1 fruit fly cellular context compared by ENCODE assay signal in genomic region chr2L:1125437-1125836, dm6.
TF ChIP-seq lines count a peak whose summit lies in the region.

No protein-coding gene starts in this region.

TF ChIP-seq in whole organism, embryonic, 481 proteins besides CTCF, POLR2A, EP300 and RAD21 (continued from another document and continues in another):
- TF ChIP-seq CG13287 (GFP tag; IDR thresholded peaks at IDR 0.05; lab: Robert Waterston, UW; ENCODE audit: partially characterized antibody) (no peak; the same call in 1 of the 2 replicates), CHES-1-like (GFP tag; optimal IDR thresholded peaks at IDR 0.05; lab: Kevin White, UChicago) (no peak), ase (GFP tag; IDR thresholded peaks at IDR 0.05; lab: Robert Waterston, UW) (no peak), Med (GFP tag; lab: Kevin White, UChicago) (peak; percentile 73), D19A (tag; optimal IDR thresholded peaks at IDR 0.05; lab: Kevin White, UChicago) (no peak), CG43689 (GFP tag; IDR thresholded peaks at IDR 0.05; lab: Robert Waterston, UW) (no peak), CkIIα-i1 (GFP tag; IDR thresholded peaks at IDR 0.05; lab: Robert Waterston, UW) (no peak), PHDP (tag; optimal IDR thresholded peaks at IDR 0.05; lab: Kevin White, UChicago) (peak; percentile 8), tio (GFP tag; optimal IDR thresholded peaks at IDR 0.05; lab: Kevin White, UChicago) (no peak), exex (tag; optimal IDR thresholded peaks at IDR 0.05; lab: Kevin White, UChicago) (peak; percentile 53), CG11456 (GFP tag; IDR thresholded peaks at IDR 0.05; lab: Robert Waterston, UW) (no peak), E2f2 (GFP tag; IDR thresholded peaks at IDR 0.05; lab: Robert Waterston, UW) (no peak), Dip3 (GFP tag; optimal IDR thresholded peaks at IDR 0.05; lab: Kevin White, UChicago) (no peak), jigr1 (GFP tag; IDR thresholded peaks at IDR 0.05; lab: Robert Waterston, UW) (no peak), MTF-1 (GFP tag; optimal IDR thresholded peaks at IDR 0.05; lab: Kevin White, UChicago; ENCODE audit: borderline replicate concordance) (no peak), CG14441 (GFP tag; IDR thresholded peaks at IDR 0.05; lab: Robert Waterston, UW) (no peak), CG17829 (tag; optimal IDR thresholded peaks at IDR 0.05; lab: Kevin White, UChicago) (no peak), CG14710 (tag; optimal IDR thresholded peaks at IDR 0.05; lab: Kevin White, UChicago) (no peak), ato (GFP tag; IDR thresholded peaks at IDR 0.05; lab: Robert Waterston, UW; ENCODE audit: partially characterized antibody) (no peak), Abd-B (GFP tag; optimal IDR thresholded peaks at IDR 0.05; lab: Kevin White, UChicago) (no peak), sc (optimal IDR thresholded peaks at IDR 0.05; lab: Kevin White, UChicago) (no peak), sc (GFP tag; optimal IDR thresholded peaks at IDR 0.05; lab: Kevin White, UChicago) (no peak), pzg (GFP tag; optimal IDR thresholded peaks at IDR 0.05; lab: Kevin White, UChicago) (no peak), ind (GFP tag; optimal IDR thresholded peaks at IDR 0.05; lab: Kevin White, UChicago) (no peak), pan (optimal IDR thresholded peaks at IDR 0.05; lab: Kevin White, UChicago) (no peak), pan (GFP tag; optimal IDR thresholded peaks at IDR 0.05 in 1 of 2, IDR thresholded peaks at IDR 0.05 in 1 of 2) (no peak), Drgx (GFP tag; IDR thresholded peaks at IDR 0.05; lab: Robert Waterston, UW) (0 out of 2 replicates have a peak, but pooled peaks have one; percentile 16), mam (GFP tag; optimal IDR thresholded peaks at IDR 0.05; lab: Kevin White, UChicago) (no peak), gt (GFP tag; IDR thresholded peaks at IDR 0.05; lab: Robert Waterston, UW) (no peak), dmrt11E (tag; optimal IDR thresholded peaks at IDR 0.05; lab: Kevin White, UChicago) (no peak), sr (GFP tag; IDR thresholded peaks at IDR 0.05; lab: Robert Waterston, UW) (no peak), btn (GFP tag; optimal IDR thresholded peaks at IDR 0.05; lab: Kevin White, UChicago) (no peak), vnd (GFP tag; IDR thresholded peaks at IDR 0.05; lab: Robert Waterston, UW; ENCODE audit: partially characterized antibody) (no peak), CG18011 (GFP tag; optimal IDR thresholded peaks at IDR 0.05; lab: Kevin White, UChicago) (no peak), Hey (tag; optimal IDR thresholded peaks at IDR 0.05; lab: Kevin White, UChicago) (no peak), CG4617 (GFP tag; optimal IDR thresholded peaks at IDR 0.05; lab: Kevin White, UChicago; ENCODE audit: borderline replicate concordance) (no peak), Lpt (GFP tag; optimal IDR thresholded peaks at IDR 0.05; lab: Kevin White, UChicago) (no peak), yki (optimal IDR thresholded peaks at IDR 0.05; lab: Kevin White, UChicago) (no peak), CG3726 (GFP tag; IDR thresholded peaks at IDR 0.05; lab: Robert Waterston, UW) (no peak), CG1832 (GFP tag; optimal IDR thresholded peaks at IDR 0.05; lab: Kevin White, UChicago) (no peak), CG5245 (GFP tag; optimal IDR thresholded peaks at IDR 0.05; lab: Kevin White, UChicago) (no peak), Side (GFP tag; optimal IDR thresholded peaks at IDR 0.05; lab: Kevin White, UChicago) (no peak), CG14965 (GFP tag; optimal IDR thresholded peaks at IDR 0.05; lab: Kevin White, UChicago; ENCODE audit: borderline replicate concordance) (no peak), Mes4 (GFP tag; optimal IDR thresholded peaks at IDR 0.05; lab: Kevin White, UChicago) (no peak), salm (tag; optimal IDR thresholded peaks at IDR 0.05; lab: Kevin White, UChicago) (no peak), peb (GFP tag; IDR thresholded peaks at IDR 0.05; lab: Robert Waterston, UW) (no peak), hth (optimal IDR thresholded peaks at IDR 0.05; lab: Kevin White, UChicago) (no peak), CG11504 (tag; optimal IDR thresholded peaks at IDR 0.05; lab: Kevin White, UChicago) (no peak), CG32772 (GFP tag; IDR thresholded peaks at IDR 0.05; lab: Robert Waterston, UW) (no peak), CG7786 (GFP tag; optimal IDR thresholded peaks at IDR 0.05; lab: Kevin White, UChicago) (no peak), B-H2 (GFP tag; optimal IDR thresholded peaks at IDR 0.05; lab: Kevin White, UChicago) (peak; percentile 58), CG2712 (tag; optimal IDR thresholded peaks at IDR 0.05; lab: Kevin White, UChicago) (no peak), CG9437 (GFP tag; optimal IDR thresholded peaks at IDR 0.05; lab: Kevin White, UChicago) (no peak), CG8281 (tag; optimal IDR thresholded peaks at IDR 0.05; lab: Kevin White, UChicago) (peak; percentile 99), bbx (GFP tag; IDR thresholded peaks at IDR 0.05; lab: Robert Waterston, UW; ENCODE audit: partially characterized antibody) (no peak), Opbp (GFP tag; IDR thresholded peaks at IDR 0.05; lab: Robert Waterston, UW; ENCODE audit: partially characterized antibody) (no peak), kay (GFP tag; optimal IDR thresholded peaks at IDR 0.05; lab: Kevin White, UChicago) (no peak), CG16779 (GFP tag; IDR thresholded peaks at IDR 0.05; lab: Robert Waterston, UW) (no peak), aop (GFP tag; IDR thresholded peaks at IDR 0.05; lab: Robert Waterston, UW) (no peak), shn (GFP tag; optimal IDR thresholded peaks at IDR 0.05; lab: Kevin White, UChicago) (no peak), h (optimal IDR thresholded peaks at IDR 0.05; lab: Kevin White, UChicago) (no peak), Taf1 (GFP tag; IDR thresholded peaks at IDR 0.05; lab: Robert Waterston, UW) (no peak), lmd (GFP tag; IDR thresholded peaks at IDR 0.05; lab: Robert Waterston, UW) (no peak), HHEX (GFP tag; optimal IDR thresholded peaks at IDR 0.05; lab: Kevin White, UChicago) (peak; percentile 44), CG4707 (GFP tag; optimal IDR thresholded peaks at IDR 0.05; lab: Kevin White, UChicago) (no peak), CG17361 (GFP tag; IDR thresholded peaks at IDR 0.05; lab: Robert Waterston, UW) (no peak), CG9932 (GFP tag; IDR thresholded peaks at IDR 0.05; lab: Robert Waterston, UW) (no peak), gcm2 (GFP tag; optimal IDR thresholded peaks at IDR 0.05; lab: Kevin White, UChicago) (no peak), CG5953 (GFP tag; IDR thresholded peaks at IDR 0.05; lab: Robert Waterston, UW) (no peak), CG33557 (GFP tag; optimal IDR thresholded peaks at IDR 0.05; lab: Kevin White, UChicago) (no peak), Oaz (GFP tag; IDR thresholded peaks at IDR 0.05; lab: Robert Waterston, UW) (no peak), CG8765 (GFP tag; IDR thresholded peaks at IDR 0.05; lab: Robert Waterston, UW) (no peak), Chrac-16 (GFP tag; optimal IDR thresholded peaks at IDR 0.05; lab: Kevin White, UChicago) (no peak), az2 (GFP tag; optimal IDR thresholded peaks at IDR 0.05; lab: Kevin White, UChicago) (no peak), ssp (GFP tag; IDR thresholded peaks at IDR 0.05; lab: Robert Waterston, UW) (no peak), Usf (GFP tag; optimal IDR thresholded peaks at IDR 0.05; lab: Kevin White, UChicago) (no peak), CG1529 (GFP tag; optimal IDR thresholded peaks at IDR 0.05; lab: Kevin White, UChicago) (no peak), jing (GFP tag; optimal IDR thresholded peaks at IDR 0.05; lab: Kevin White, UChicago) (no peak), CG17359 (tag; optimal IDR thresholded peaks at IDR 0.05; lab: Kevin White, UChicago) (no peak), Ssrp (tag; optimal IDR thresholded peaks at IDR 0.05; lab: Kevin White, UChicago) (no peak), sqz (GFP tag; optimal IDR thresholded peaks at IDR 0.05; lab: Kevin White, UChicago) (no peak), CG9609 (GFP tag; optimal IDR thresholded peaks at IDR 0.05; lab: Kevin White, UChicago) (no peak), YL-1 (GFP tag; optimal IDR thresholded peaks at IDR 0.05; lab: Kevin White, UChicago) (no peak), kah (GFP tag; optimal IDR thresholded peaks at IDR 0.05; lab: Kevin White, UChicago) (no peak), NK7.1 (GFP tag; optimal IDR thresholded peaks at IDR 0.05; lab: Kevin White, UChicago) (no peak), nau (GFP tag; optimal IDR thresholded peaks at IDR 0.05; lab: Kevin White, UChicago) (no peak), org-1 (GFP tag; optimal IDR thresholded peaks at IDR 0.05; lab: Kevin White, UChicago) (no peak), sens (GFP tag; lab: Kevin White, UChicago) (no peak), oc (tag; optimal IDR thresholded peaks at IDR 0.05; lab: Kevin White, UChicago) (no peak), CG1024 (GFP tag; IDR thresholded peaks at IDR 0.05; lab: Robert Waterston, UW) (no peak), dimm (GFP tag; IDR thresholded peaks at IDR 0.05; lab: Robert Waterston, UW) (no peak), Jarid2 (GFP tag; optimal IDR thresholded peaks at IDR 0.05; lab: Kevin White, UChicago) (no peak), slbo (GFP tag; IDR thresholded peaks at IDR 0.05; lab: Robert Waterston, UW) (no peak), maf-S (GFP tag; optimal IDR thresholded peaks at IDR 0.05; lab: Kevin White, UChicago) (no peak), Ptx1 (GFP tag; IDR thresholded peaks at IDR 0.05; lab: Robert Waterston, UW) (no peak), CG32532 (GFP tag; IDR thresholded peaks at IDR 0.05; lab: Robert Waterston, UW) (peak; percentile 10; the same call in 1 of the 2 replicates), bowl (GFP tag; IDR thresholded peaks at IDR 0.05; lab: Robert Waterston, UW) (no peak), CG6689 (GFP tag; IDR thresholded peaks at IDR 0.05; lab: Robert Waterston, UW) (no peak), CG8290 (GFP tag; optimal IDR thresholded peaks at IDR 0.05; lab: Kevin White, UChicago) (no peak), CG8290 (tag; optimal IDR thresholded peaks at IDR 0.05; lab: Kevin White, UChicago) (peak in 1 of 2 experiments; percentile 61), emc (GFP tag; optimal IDR thresholded peaks at IDR 0.05; lab: Kevin White, UChicago) (no peak), wek (GFP tag; optimal IDR thresholded peaks at IDR 0.05; lab: Kevin White, UChicago) (no peak), CG18599 (GFP tag; optimal IDR thresholded peaks at IDR 0.05; lab: Kevin White, UChicago) (peak; percentile 25), lilli (GFP tag; optimal IDR thresholded peaks at IDR 0.05; lab: Kevin White, UChicago) (no peak), CG13296 (GFP tag; optimal IDR thresholded peaks at IDR 0.05; lab: Kevin White, UChicago) (no peak), E2f1 (GFP tag; IDR thresholded peaks at IDR 0.05; lab: Robert Waterston, UW) (no peak), CG9876 (GFP tag; optimal IDR thresholded peaks at IDR 0.05; lab: Kevin White, UChicago) (no peak), HLH3B (GFP tag; IDR thresholded peaks at IDR 0.05; lab: Robert Waterston, UW) (no peak), pb (GFP tag; optimal IDR thresholded peaks at IDR 0.05; lab: Kevin White, UChicago) (no peak), esg (GFP tag; conservative IDR thresholded peaks at IDR 0.05; lab: Robert Waterston, UW) (no peak), CG8924 (tag; optimal IDR thresholded peaks at IDR 0.05; lab: Kevin White, UChicago) (no peak), Hr3 (GFP tag; optimal IDR thresholded peaks at IDR 0.05; lab: Kevin White, UChicago) (no peak), CG12769 (tag; optimal IDR thresholded peaks at IDR 0.05; lab: Kevin White, UChicago) (peak; percentile 55), CG16815 (GFP tag; optimal IDR thresholded peaks at IDR 0.05; lab: Kevin White, UChicago) (no peak), Hmr (GFP tag; optimal IDR thresholded peaks at IDR 0.05; lab: Kevin White, UChicago) (peak; percentile 1), CG15073 (GFP tag; optimal IDR thresholded peaks at IDR 0.05; lab: Kevin White, UChicago) (no peak), CG11723 (GFP tag; optimal IDR thresholded peaks at IDR 0.05; lab: Kevin White, UChicago) (no peak), lola (GFP tag; optimal IDR thresholded peaks at IDR 0.05; lab: Kevin White, UChicago) (no peak), CG5180 (GFP tag; optimal IDR thresholded peaks at IDR 0.05; lab: Kevin White, UChicago) (no peak), sug (tag; optimal IDR thresholded peaks at IDR 0.05; lab: Kevin White, UChicago) (peak; percentile 88), CG8388 (GFP tag; optimal IDR thresholded peaks at IDR 0.05; lab: Kevin White, UChicago) (no peak), CG10274 (GFP tag; optimal IDR thresholded peaks at IDR 0.05; lab: Kevin White, UChicago) (no peak), CG6854 (GFP tag; optimal IDR thresholded peaks at IDR 0.05; lab: Kevin White, UChicago) (no peak), Nf-YA (GFP tag; IDR thresholded peaks at IDR 0.05; lab: Robert Waterston, UW) (no peak), hkb (optimal IDR thresholded peaks at IDR 0.05; lab: Kevin White, UChicago) (no peak), hkb (GFP tag; IDR thresholded peaks at IDR 0.05; lab: Robert Waterston, UW) (no peak), CG14667 (GFP tag; IDR thresholded peaks at IDR 0.05; lab: Robert Waterston, UW) (no peak), dysf (GFP tag; IDR thresholded peaks at IDR 0.05; lab: Robert Waterston, UW) (no peak), Dip2 (GFP tag; IDR thresholded peaks at IDR 0.05; lab: Robert Waterston, UW) (no peak), lov (optimal IDR thresholded peaks at IDR 0.05; lab: Kevin White, UChicago) (no peak), lov (GFP tag; IDR thresholded peaks at IDR 0.05; lab: Robert Waterston, UW) (no peak), ro (GFP tag; IDR thresholded peaks at IDR 0.05; lab: Robert Waterston, UW) (no peak), CG4730 (GFP tag; IDR thresholded peaks at IDR 0.05; lab: Robert Waterston, UW) (no peak), dm (GFP tag; optimal IDR thresholded peaks at IDR 0.05; lab: Kevin White, UChicago) (no peak), C15 (GFP tag; IDR thresholded peaks at IDR 0.05; lab: Robert Waterston, UW) (no peak), Nf-YB (GFP tag; optimal IDR thresholded peaks at IDR 0.05; lab: Kevin White, UChicago) (no peak), Gug (GFP tag; IDR thresholded peaks at IDR 0.05; lab: Robert Waterston, UW) (no peak), gsb-n (tag; optimal IDR thresholded peaks at IDR 0.05; lab: Kevin White, UChicago) (no peak), CrebB (tag; optimal IDR thresholded peaks at IDR 0.05; lab: Kevin White, UChicago) (peak; percentile 43), CG3995 (GFP tag; optimal IDR thresholded peaks at IDR 0.05; lab: Kevin White, UChicago) (no peak), Dll (GFP tag; IDR thresholded peaks at IDR 0.05; lab: Robert Waterston, UW; ENCODE audit: partially characterized antibody) (no peak), disco-r (GFP tag; optimal IDR thresholded peaks at IDR 0.05; lab: Kevin White, UChicago) (no peak)
